Worm (Caenorhabditis elegans): Measurements from ENCODE around the gene F40F8.5.

F40F8.5 gene

DNA sequence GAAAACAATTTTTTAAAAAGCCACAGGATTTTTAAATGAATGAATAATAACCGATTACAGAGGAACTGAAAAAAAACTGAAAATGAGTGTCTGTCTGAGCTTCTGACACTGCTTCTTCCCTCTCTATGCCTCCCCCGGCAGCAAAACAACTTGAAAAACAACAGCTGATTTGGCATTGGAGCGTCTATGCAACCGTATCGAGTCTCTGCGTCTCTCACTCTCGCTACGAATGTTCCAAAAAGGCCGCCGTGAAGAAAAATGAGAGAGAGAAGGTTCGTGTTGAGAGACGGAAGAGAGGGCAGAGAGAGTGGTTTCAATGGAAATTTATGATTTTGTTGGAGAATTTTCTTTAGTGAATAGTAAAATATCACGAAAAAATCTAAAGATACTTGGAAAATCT lies 31.7 kb downstream of the F40F8.5 start:
- TF ChIP-seq nfya-1 (tag; optimal IDR thresholded peaks at IDR 0.05) (peak; percentile 63), hlh-30 (tag; optimal IDR thresholded peaks at IDR 0.05; ENCODE audit: insufficient read depth) (peak; percentile 66), pros-1 (tag; optimal IDR thresholded peaks at IDR 0.05) (no peak)

DNA sequence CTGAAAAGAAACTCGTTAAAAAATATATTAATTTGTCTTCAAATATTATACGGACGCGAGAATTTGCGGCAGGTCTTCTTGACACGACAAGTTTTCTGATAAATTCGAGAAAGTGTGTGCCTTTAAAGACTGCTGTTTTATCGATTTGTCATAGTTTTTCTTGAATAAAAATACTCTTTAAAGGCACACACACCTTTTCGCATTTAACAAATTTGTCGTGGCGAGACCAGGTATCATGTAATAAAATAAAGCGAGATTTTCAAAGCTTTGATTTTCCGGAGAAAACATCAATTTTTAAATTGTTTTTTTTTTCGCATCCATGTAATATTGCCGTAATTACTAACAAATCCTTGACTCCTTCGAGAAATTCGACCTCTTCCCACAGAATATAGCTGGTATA lies 33.6 kb downstream of the F40F8.5 start:
- no peak for TF ChIP-seq npax-4 (tag; optimal IDR thresholded peaks at IDR 0.05)
- TF ChIP-seq ceh-34 (tag; optimal IDR thresholded peaks at IDR 0.05), result no peak

- no peak for TF ChIP-seq pag-3 (tag; optimal IDR thresholded peaks at IDR 0.05; ENCODE audit: borderline replicate concordance)
- TF ChIP-seq elt-4 (tag; optimal IDR thresholded peaks at IDR 0.05), result no peak
- TF ChIP-seq unc-3 (GFP tag; conservative IDR thresholded peaks at IDR 0.05), result no peak
- no peak for TF ChIP-seq unc-3 (tag; optimal IDR thresholded peaks at IDR 0.05)
- TF ChIP-seq madf-2 (tag; optimal IDR thresholded peaks at IDR 0.05), result no peak
- no peak for TF ChIP-seq unc-55 (GFP tag; optimal IDR thresholded peaks at IDR 0.05)
- TF ChIP-seq ceh-45 (GFP tag; IDR thresholded peaks at IDR 0.05), result no peak
- TF ChIP-seq pax-1 (tag; optimal IDR thresholded peaks at IDR 0.05), result no peak
- TF ChIP-seq pha-2 (tag; optimal IDR thresholded peaks at IDR 0.05), result no peak
- no peak for TF ChIP-seq mec-3 (tag; optimal IDR thresholded peaks at IDR 0.05; ENCODE audit: borderline replicate concordance)
- TF ChIP-seq ahr-1 (tag; optimal IDR thresholded peaks at IDR 0.05), result no peak
Measured at ce11 chrII:11099841-11100240, 34.9 kb downstream of the F40F8.5 start, which contains the start of gene C09H10.4. Gene C09H10.4, plus strand, starts transcription at chrII:11100141.

- no peak for TF ChIP-seq ceh-48 (tag; optimal IDR thresholded peaks at IDR 0.05)
- TF ChIP-seq elt-2 (tag; optimal IDR thresholded peaks at IDR 0.05), result peak; percentile 24
- TF ChIP-seq hlh-13 (GFP tag; optimal IDR thresholded peaks at IDR 0.05), result no peak
- no peak for TF ChIP-seq nhr-11 (tag; optimal IDR thresholded peaks at IDR 0.05)
- TF ChIP-seq pqm-1 (tag; optimal IDR thresholded peaks at IDR 0.05), result no peak
- TF ChIP-seq ceh-14 (tag; optimal IDR thresholded peaks at IDR 0.05), result no peak
- no peak for TF ChIP-seq dmd-4 (tag; optimal IDR thresholded peaks at IDR 0.05; ENCODE audit: borderline replicate concordance)
- no peak for TF ChIP-seq elt-4 (tag; optimal IDR thresholded peaks at IDR 0.05)
- TF ChIP-seq ceh-31 (tag; optimal IDR thresholded peaks at IDR 0.05), result peak; percentile 68
- TF ChIP-seq dve-1 (tag; optimal IDR thresholded peaks at IDR 0.05), result peak; percentile 42
- TF ChIP-seq lim-6 (tag; optimal IDR thresholded peaks at IDR 0.05), result no peak
- TF ChIP-seq fkh-6 (tag; optimal IDR thresholded peaks at IDR 0.05), result no peak
- no peak for TF ChIP-seq ztf-16 (tag; optimal IDR thresholded peaks at IDR 0.05)
- TF ChIP-seq ama-1 (optimal IDR thresholded peaks at IDR 0.05), result no peak
- peak; percentile 62 for TF ChIP-seq unc-55 (GFP tag; optimal IDR thresholded peaks at IDR 0.05)
- TF ChIP-seq unc-42 (tag; optimal IDR thresholded peaks at IDR 0.05), result peak; percentile 49
- no peak for TF ChIP-seq che-1 (tag; optimal IDR thresholded peaks at IDR 0.05)
- no peak for TF ChIP-seq pha-4 (tag; optimal IDR thresholded peaks at IDR 0.05)
- peak; percentile 37 for TF ChIP-seq rnt-1 (tag; optimal IDR thresholded peaks at IDR 0.05)
- TF ChIP-seq ceh-18 (tag; optimal IDR thresholded peaks at IDR 0.05), result peak; percentile 60
- peak; percentile 51 for TF ChIP-seq ceh-34 (tag; optimal IDR thresholded peaks at IDR 0.05)
- TF ChIP-seq mec-3 (tag; optimal IDR thresholded peaks at IDR 0.05; ENCODE audit: borderline replicate concordance), result no peak
- no peak for TF ChIP-seq sox-2 (GFP tag; IDR thresholded peaks at IDR 0.05)
- TF ChIP-seq nhr-232 (tag; optimal IDR thresholded peaks at IDR 0.05), result no peak
- no peak for TF ChIP-seq lin-11 (tag; optimal IDR thresholded peaks at IDR 0.05)
- TF ChIP-seq pag-3 (tag; optimal IDR thresholded peaks at IDR 0.05; ENCODE audit: borderline replicate concordance), result no peak
- TF ChIP-seq F13H6.1 (tag; optimal IDR thresholded peaks at IDR 0.05), result no peak
- TF ChIP-seq K02D7.2 (tag; optimal IDR thresholded peaks at IDR 0.05), result no peak
- peak; percentile 87 for TF ChIP-seq nfya-1 (tag; optimal IDR thresholded peaks at IDR 0.05)
- peak; percentile 20 for TF ChIP-seq hlh-30 (tag; optimal IDR thresholded peaks at IDR 0.05; ENCODE audit: insufficient read depth)
Measured at ce11 chrII:11097154-11097887, 37.4 kb downstream of the F40F8.5 start, which contains the start of the genes rpl-36.A and nuo-1. Gene rpl-36.A, minus strand, starts transcription at chrII:11097204. Gene nuo-1, plus strand, starts transcription at chrII:11097837.

All from whole organism, late embryonic.